Worm (Caenorhabditis elegans) whole organism, L3 larva: Measurements from ENCODE around the gene C33E10.10.
A peak's percentile ranks its signal among the peaks of the same experiment; 100 is the strongest.
"Not testable (repeated sequence)": the region's sequence is repeated elsewhere in the genome, so short reads cannot be mapped to it uniquely, and the experiment has no call there.

Experiments used
- ZK546.5 ChIP-seq: sonication (generic microtip); optimal IDR thresholded peaks from 2 replicates; lab custom pipeline; 2017; ENCODE audit warnings: missing biosample characterization, missing genetic modification characterization
- ama-1 ChIP-seq: fragments of 150-350 bp; optimal IDR thresholded peaks from 2 replicates; lab custom pipeline; 2018
- ceh-28 ChIP-seq: fragments of 150-350 bp; optimal IDR thresholded peaks from 2 replicates; lab custom pipeline; 2014; ENCODE audit warnings: missing biosample characterization, missing genetic modification reagents, missing genetic modification characterization
- ceh-82 ChIP-seq: fragments of 150-350 bp; optimal IDR thresholded peaks from 2 replicates; lab custom pipeline; 2014; ENCODE audit warnings: missing biosample characterization, missing genetic modification characterization
- daf-12 ChIP-seq: fragments of 150-350 bp; optimal IDR thresholded peaks from 2 replicates; lab custom pipeline; 2014; ENCODE audit warnings: missing biosample characterization, missing genetic modification reagents, missing genetic modification characterization
- egl-27 ChIP-seq: sonication (generic microtip); optimal IDR thresholded peaks from 4 replicates; lab custom pipeline; 2017; ENCODE audit warnings: missing biosample characterization, missing genetic modification reagents, missing genetic modification characterization
- elt-1 ChIP-seq: fragments of 150-350 bp; optimal IDR thresholded peaks from 2 replicates; lab custom pipeline; 2014; ENCODE audit warnings: missing biosample characterization, missing genetic modification characterization
- elt-2 ChIP-seq: sonication (generic microtip); optimal IDR thresholded peaks from 2 replicates; lab custom pipeline; 2016; ENCODE audit warnings: missing genetic modification reagents, mild to moderate bottlenecking, missing genetic modification characterization, missing compliant biosample characterization
- elt-3 ChIP-seq, 3 experiments: fragments of 150-350 bp in 1 of 3; sonication (generic microtip) in 2 of 3; optimal IDR thresholded peaks; 2 replicates in 2 of 3; 4 replicates in 1 of 3; lab custom pipeline; 2014 to 2017; ENCODE audit warnings: missing biosample characterization in 3 of 3, missing genetic modification characterization in 3 of 3
- eor-1 ChIP-seq, 2 experiments: fragments of 150-350 bp; optimal IDR thresholded peaks; 2 replicates each; lab custom pipeline; 2014 to 2018; ENCODE audit warnings: missing biosample characterization in 2 of 2, missing genetic modification characterization in 2 of 2
- fkh-2 ChIP-seq: fragments of 150-350 bp; optimal IDR thresholded peaks from 2 replicates; lab custom pipeline; 2014; ENCODE audit warnings: missing biosample characterization, missing genetic modification reagents, missing genetic modification characterization
- fos-1 ChIP-seq: fragments of 150-350 bp; optimal IDR thresholded peaks from 2 replicates; lab custom pipeline; 2014; ENCODE audit warnings: missing biosample characterization, missing genetic modification characterization
- jun-1 ChIP-seq: fragments of 150-350 bp; optimal IDR thresholded peaks from 2 replicates; lab custom pipeline; 2014; ENCODE audit warnings: missing biosample characterization, missing genetic modification reagents, missing genetic modification characterization
- lin-15B ChIP-seq: fragments of 150-350 bp; optimal IDR thresholded peaks from 2 replicates; lab custom pipeline; 2014; ENCODE audit warnings: missing biosample characterization, missing genetic modification characterization
- lsy-12 ChIP-seq: sonication (generic microtip); optimal IDR thresholded peaks from 2 replicates; lab custom pipeline; 2016; ENCODE audit warnings: mild to moderate bottlenecking, missing genetic modification characterization, missing compliant biosample characterization
- mdl-1 ChIP-seq: fragments of 150-350 bp; optimal IDR thresholded peaks from 2 replicates; lab custom pipeline; 2014; ENCODE audit warnings: missing biosample characterization, missing genetic modification characterization
- nfya-1 ChIP-seq: sonication (generic microtip); optimal IDR thresholded peaks from 2 replicates; lab custom pipeline; 2017; ENCODE audit warnings: missing genetic modification characterization, mild to moderate bottlenecking, missing compliant biosample characterization, antibody characterized with exemption, moderate library complexity; ENCODE audit not compliant: insufficient read depth
- nhr-12 ChIP-seq: fragments of 150-350 bp; optimal IDR thresholded peaks from 2 replicates; lab custom pipeline; 2014; ENCODE audit warnings: missing biosample characterization, missing genetic modification characterization
- nhr-23 ChIP-seq: fragments of 150-350 bp; optimal IDR thresholded peaks from 2 replicates; lab custom pipeline; 2014; ENCODE audit warnings: missing biosample characterization, missing genetic modification reagents, missing genetic modification characterization
- nhr-237 ChIP-seq: fragments of 150-350 bp; optimal IDR thresholded peaks from 2 replicates; lab custom pipeline; 2014; ENCODE audit warnings: missing biosample characterization, missing genetic modification characterization
- nhr-25 ChIP-seq: sonication (generic microtip); optimal IDR thresholded peaks from 2 replicates; lab custom pipeline; 2017; ENCODE audit warnings: missing biosample characterization, missing genetic modification characterization
- nhr-28 ChIP-seq: fragments of 150-350 bp; optimal IDR thresholded peaks from 2 replicates; lab custom pipeline; 2014; ENCODE audit warnings: missing biosample characterization, missing genetic modification characterization
- nhr-43 ChIP-seq: sonication (generic microtip); optimal IDR thresholded peaks from 2 replicates; lab custom pipeline; 2016; ENCODE audit warnings: mild to moderate bottlenecking, missing genetic modification characterization, missing compliant biosample characterization; ENCODE audit not compliant: poor library complexity, severe bottlenecking
- nhr-67 ChIP-seq: fragments of 150-350 bp; optimal IDR thresholded peaks from 2 replicates; lab custom pipeline; 2014; ENCODE audit warnings: missing biosample characterization, missing genetic modification characterization
- nhr-76 ChIP-seq: fragments of 150-350 bp; sonication (generic microtip); optimal IDR thresholded peaks from 5 replicates; lab custom pipeline; 2014; ENCODE audit warnings: missing biosample characterization, missing genetic modification characterization
- nhr-77 ChIP-seq: fragments of 150-350 bp; optimal IDR thresholded peaks from 2 replicates; lab custom pipeline; 2014; ENCODE audit warnings: missing biosample characterization, missing genetic modification characterization
- pha-4 ChIP-seq: fragments of 150-350 bp; optimal IDR thresholded peaks from 2 replicates; lab custom pipeline; 2014; ENCODE audit warnings: missing biosample characterization, missing genetic modification reagents, missing genetic modification characterization
- pqm-1 ChIP-seq: fragments of 150-350 bp; optimal IDR thresholded peaks from 2 replicates; lab custom pipeline; 2017; ENCODE audit warnings: missing biosample characterization, missing genetic modification characterization, inconsistent platforms
- sea-2 ChIP-seq: fragments of 150-350 bp; sonication (generic microtip); optimal IDR thresholded peaks from 4 replicates; lab custom pipeline; 2014; ENCODE audit warnings: missing biosample characterization, missing genetic modification reagents, missing genetic modification characterization
- skn-1 ChIP-seq: fragments of 150-350 bp; optimal IDR thresholded peaks from 2 replicates; lab custom pipeline; 2014; ENCODE audit warnings: missing biosample characterization, missing genetic modification characterization
- snpc-4 ChIP-seq: fragments of 150-350 bp; optimal IDR thresholded peaks from 2 replicates; lab custom pipeline; 2014; ENCODE audit warnings: missing biosample characterization, missing genetic modification characterization
- unc-39 ChIP-seq: sonication (generic microtip); optimal IDR thresholded peaks from 4 replicates; lab custom pipeline; 2017; ENCODE audit warnings: missing biosample characterization, missing genetic modification characterization
- zag-1 ChIP-seq: fragments of 150-350 bp; optimal IDR thresholded peaks from 2 replicates; lab custom pipeline; 2014; ENCODE audit warnings: missing biosample characterization, missing genetic modification characterization
- ztf-11 ChIP-seq: fragments of 150-350 bp; optimal IDR thresholded peaks from 2 replicates; lab custom pipeline; 2014; ENCODE audit warnings: missing biosample characterization, missing genetic modification characterization

Gene C33E10.10

DNA sequence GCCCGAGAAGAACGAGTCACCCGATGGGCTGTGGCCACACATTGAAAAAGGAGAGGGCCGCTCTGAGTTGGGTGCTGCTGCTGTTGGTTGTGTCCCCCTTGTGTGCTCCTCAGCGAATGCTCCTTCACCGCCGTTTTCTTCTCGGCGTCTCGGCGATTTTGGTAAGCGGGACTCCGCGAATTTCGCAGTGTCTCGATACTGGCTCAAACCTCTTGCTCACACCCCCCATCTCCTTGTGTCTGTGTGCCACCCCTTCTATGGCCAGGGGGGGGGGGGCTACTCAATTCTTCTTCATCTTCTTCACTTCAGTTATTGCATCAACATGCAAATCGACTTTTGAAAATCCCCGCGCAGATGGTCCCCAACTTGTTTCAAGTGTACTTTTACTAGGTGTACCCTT lies 13.1 kb upstream of the C33E10.10 start (continued):
- no peak for TF ChIP-seq lin-15B (tag; lab: Kevin White, UChicago)
- no peak for TF ChIP-seq sea-2 (GFP tag; lab: Kevin White, UChicago)
- TF ChIP-seq nhr-77 (tag; lab: Kevin White, UChicago): no peak
- no peak for TF ChIP-seq ceh-28 (tag; lab: Kevin White, UChicago)
- TF ChIP-seq skn-1 (tag; lab: Kevin White, UChicago): no peak
- TF ChIP-seq unc-39 (tag; lab: Kevin White, UChicago): no peak
- TF ChIP-seq nhr-67 (tag; lab: Kevin White, UChicago): no peak

DNA sequence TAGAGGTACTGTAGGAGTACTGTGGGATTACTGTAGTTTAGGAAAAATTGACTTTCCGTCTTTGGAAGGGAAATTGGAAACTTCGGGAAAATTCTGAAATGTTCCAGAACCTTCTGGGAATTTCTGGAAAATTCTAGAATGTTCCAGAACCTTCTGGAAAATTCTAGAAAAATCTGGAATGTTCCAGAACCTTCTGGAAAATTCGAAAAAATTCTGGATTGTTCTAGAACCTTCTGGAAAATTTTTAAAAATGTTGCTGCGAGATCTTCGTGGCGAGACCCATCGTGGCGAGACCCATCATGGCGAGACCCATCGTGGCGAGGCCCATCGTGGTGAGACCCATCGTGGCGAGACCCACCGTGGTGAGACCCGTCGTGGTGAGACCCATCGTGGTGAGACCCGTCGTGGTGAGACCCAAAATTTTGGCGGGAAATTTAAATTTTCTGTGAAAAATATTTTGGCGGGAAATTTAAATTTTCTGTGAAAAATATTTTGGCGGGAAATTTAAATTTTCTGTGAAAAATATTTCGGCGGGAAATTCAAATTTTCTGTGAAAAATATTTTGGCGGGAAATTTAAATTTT lies 9.0 kb upstream of the C33E10.10 start, which contains the start of gene C53C11.4:
TSS of gene C53C11.4 (plus strand) at position 179 of the 583 bp plus-strand sequence.
- not testable (repeated sequence) for TF ChIP-seq jun-1 (tag; lab: Kevin White, UChicago); nhr-12; nhr-76 (tag; lab: Kevin White, UChicago)

DNA sequence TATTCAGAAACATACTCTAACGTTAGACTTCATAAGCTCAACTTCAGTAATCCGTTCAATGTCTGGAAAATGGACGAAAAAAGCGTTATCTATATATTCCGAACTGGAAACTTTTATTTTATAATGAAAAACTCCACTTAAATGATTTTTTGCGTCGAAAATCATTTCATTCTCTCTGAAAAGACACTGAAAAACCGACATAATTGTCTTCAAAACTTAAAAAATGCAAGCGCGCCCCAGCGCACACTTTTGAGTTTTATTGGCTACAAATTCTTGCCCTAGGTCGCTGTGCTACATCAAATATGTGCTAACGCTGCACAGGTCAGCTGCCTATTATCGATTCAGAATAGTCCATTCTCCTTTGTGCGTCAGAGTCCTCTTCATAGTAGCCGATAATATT lies 3.1 kb upstream of the C33E10.10 start, which contains the start of gene C33E10.1:
TSS of gene C33E10.1 (plus strand) at position 301 of the 400 bp plus-strand sequence.
- not testable (repeated sequence) for TF ChIP-seq elt-3 (tag; optimal IDR thresholded peaks at IDR 0.05; lab: Kevin White, UChicago); ama-1 (lab: Kevin White, UChicago); pha-4 (tag; lab: Kevin White, UChicago)

DNA sequence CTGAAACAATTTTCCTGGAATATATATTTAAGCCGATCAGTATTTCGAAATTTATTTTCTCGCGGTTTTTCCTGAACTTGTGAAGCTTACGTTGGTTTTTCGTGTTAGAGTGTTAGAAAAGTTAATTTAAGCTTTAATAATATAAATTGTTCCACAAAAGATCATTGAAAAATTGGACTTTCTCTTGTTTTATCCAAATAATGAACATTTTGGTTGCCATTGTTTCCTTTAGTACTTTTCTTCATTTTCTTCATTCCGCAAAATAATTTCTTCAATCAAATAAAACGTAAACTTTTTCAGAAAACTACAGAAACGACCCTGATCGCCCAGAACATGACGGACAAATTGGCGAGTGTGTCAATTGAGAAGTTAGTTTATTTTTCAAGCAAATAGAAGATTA lies 619 bp upstream of the C33E10.10 start, which contains the start of gene fbxa-120:
TSS of gene fbxa-120 (plus strand) at position 301 of the 400 bp plus-strand sequence.
- TF ChIP-seq elt-1 (tag; lab: Kevin White, UChicago): no peak
- TF ChIP-seq ZK546.5 (tag; lab: Kevin White, UChicago): no peak
- no peak for TF ChIP-seq ama-1 (lab: Kevin White, UChicago)
- no peak for TF ChIP-seq nhr-28
- no peak for TF ChIP-seq unc-39 (tag; lab: Kevin White, UChicago)
- no peak for TF ChIP-seq lsy-12 (tag; lab: Kevin White, UChicago)
- no peak for TF ChIP-seq nhr-43 (tag; lab: Kevin White, UChicago)
- TF ChIP-seq lin-15B (tag; lab: Kevin White, UChicago): no peak
- TF ChIP-seq nhr-23: no peak
- no peak for TF ChIP-seq nhr-12
- no peak for TF ChIP-seq nfya-1 (tag; lab: Kevin White, UChicago)
- TF ChIP-seq daf-12 (tag; lab: Kevin White, UChicago): no peak
- no peak for TF ChIP-seq ztf-11 (tag; lab: Kevin White, UChicago)
- TF ChIP-seq jun-1 (tag; lab: Kevin White, UChicago): no peak
- TF ChIP-seq nhr-237: no peak
- TF ChIP-seq pha-4 (tag; lab: Kevin White, UChicago): no peak
- TF ChIP-seq fkh-2: no peak
- no peak for TF ChIP-seq sea-2 (GFP tag; lab: Kevin White, UChicago)
- no peak for TF ChIP-seq eor-1 (tag; optimal IDR thresholded peaks at IDR 0.05; lab: Kevin White, UChicago)
- TF ChIP-seq pqm-1: no peak

DNA sequence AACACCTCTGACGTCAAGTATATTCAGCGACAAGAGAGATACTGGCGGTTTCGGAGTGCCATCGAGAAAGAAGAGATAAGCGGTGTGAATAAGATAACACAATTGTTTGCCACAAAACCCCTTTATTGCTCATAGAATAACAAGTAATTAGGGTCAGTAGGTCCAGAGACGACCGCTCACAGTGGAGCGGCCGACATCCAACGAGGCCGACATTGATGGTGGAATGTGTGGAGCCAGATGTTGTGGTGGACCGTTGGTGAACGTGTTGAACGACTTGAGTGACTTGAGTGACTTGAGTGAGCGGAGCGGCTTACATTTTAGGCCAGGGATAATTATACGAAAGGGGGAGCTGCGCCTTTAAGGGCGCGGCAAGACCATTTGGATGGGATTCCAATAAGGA lies 1.1 kb downstream of the C33E10.10 start:
- no peak for TF ChIP-seq zag-1
- peak; percentile 40 for TF ChIP-seq snpc-4 (tag; lab: Kevin White, UChicago)

DNA sequence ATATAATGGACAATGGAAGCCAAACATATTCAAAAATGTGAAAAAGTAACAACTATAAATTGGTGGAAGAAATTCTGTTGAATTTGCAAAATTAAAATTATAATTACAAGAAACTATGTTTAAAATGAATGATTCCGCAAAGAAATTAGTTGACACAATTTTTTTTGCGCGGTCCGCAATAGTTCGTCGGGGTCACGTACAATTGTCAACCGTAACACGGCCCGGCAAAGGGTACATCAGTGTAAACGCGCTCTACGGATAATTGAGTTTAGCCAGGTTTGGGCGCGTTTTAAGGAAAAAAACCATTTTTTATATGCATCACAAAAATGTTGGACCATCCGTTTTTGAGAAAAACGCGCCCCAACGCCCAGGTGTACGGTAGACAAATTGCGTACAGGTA lies 4.4 kb downstream of the C33E10.10 start:
- TF ChIP-seq daf-12 (tag; lab: Kevin White, UChicago) (no peak), elt-2 (tag; lab: Kevin White, UChicago) (peak; percentile 6), pha-4 (tag; lab: Kevin White, UChicago) (peak; percentile 53)

DNA sequence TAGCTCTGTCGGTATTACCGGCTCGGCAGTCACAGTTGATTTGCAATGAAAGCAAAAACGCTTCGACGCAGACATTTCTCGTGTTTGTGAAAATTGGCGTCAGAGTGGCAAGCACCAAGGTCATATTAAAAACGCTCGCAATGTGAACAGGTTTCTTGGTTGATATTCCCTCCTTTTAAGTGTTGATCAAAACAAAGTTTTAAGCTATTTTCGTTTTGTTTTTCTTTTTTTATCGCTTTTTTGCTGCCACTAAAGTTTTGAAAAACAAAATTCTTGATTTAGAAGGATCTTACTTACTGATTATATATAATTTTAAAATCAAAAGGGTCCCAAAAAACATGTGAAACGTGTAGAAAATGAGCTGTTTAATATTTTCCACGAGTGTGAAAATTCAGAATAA lies 7.1 kb downstream of the C33E10.10 start, which contains the start of gene C33E10.8:
TSS of gene C33E10.8 (minus strand) at position 101 of the 400 bp plus-strand sequence.
- no peak for TF ChIP-seq snpc-4 (tag; lab: Kevin White, UChicago)
- TF ChIP-seq nhr-77 (tag; lab: Kevin White, UChicago): no peak
- no peak for TF ChIP-seq skn-1 (tag; lab: Kevin White, UChicago)
- no peak for TF ChIP-seq nhr-25 (tag; lab: Kevin White, UChicago)
- no peak for TF ChIP-seq fos-1
- TF ChIP-seq ZK546.5 (tag; lab: Kevin White, UChicago): no peak
- TF ChIP-seq eor-1 (tag; optimal IDR thresholded peaks at IDR 0.05; lab: Kevin White, UChicago): no peak
- TF ChIP-seq elt-3 (tag; optimal IDR thresholded peaks at IDR 0.05; lab: Kevin White, UChicago): no peak
- TF ChIP-seq nhr-76 (tag; lab: Kevin White, UChicago): no peak
- no peak for TF ChIP-seq egl-27 (tag; lab: Kevin White, UChicago)
- TF ChIP-seq ceh-82: no peak
- no peak for TF ChIP-seq nhr-28
- no peak for TF ChIP-seq nhr-237
- no peak for TF ChIP-seq mdl-1 (tag; lab: Kevin White, UChicago)
- no peak for TF ChIP-seq zag-1
- no peak for TF ChIP-seq lin-15B (tag; lab: Kevin White, UChicago)
